Worm (Caenorhabditis elegans) whole organism, dauer: Measurements from ENCODE around the gene nhr-125.
"Not testable (repeated sequence)": the region's sequence is repeated elsewhere in the genome, so short reads cannot be mapped to it uniquely, and the experiment has no call there.

Experiments
- unc-62 ChIP-seq: sonication (generic microtip); optimal IDR thresholded peaks from 2 replicates; lab custom pipeline; 2017; ENCODE audit warnings: missing biosample characterization, missing genetic modification reagents, missing genetic modification characterization

nhr-125 gene

DNA sequence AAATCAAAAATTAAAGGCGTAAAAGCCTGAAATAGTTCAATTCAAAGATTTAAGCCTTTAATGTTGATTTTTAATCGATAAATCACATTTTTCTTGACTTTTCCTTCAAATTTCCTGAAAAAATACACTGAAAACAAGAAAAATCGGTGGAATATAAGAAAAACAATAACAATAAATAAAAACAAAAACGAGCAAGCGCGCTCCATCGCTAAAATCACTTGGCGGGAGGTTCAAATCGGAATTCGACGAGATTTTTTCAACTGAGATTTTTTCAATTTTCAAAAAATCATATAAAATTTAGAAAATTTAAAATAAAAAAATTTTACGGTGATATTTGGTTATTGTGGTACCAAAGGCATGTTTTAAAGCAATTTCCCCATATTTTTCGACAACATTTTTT lies 14.2 kb upstream of the nhr-125 start:
- no peak for TF ChIP-seq unc-62 (GFP tag; lab: Kevin White, UChicago)

DNA sequence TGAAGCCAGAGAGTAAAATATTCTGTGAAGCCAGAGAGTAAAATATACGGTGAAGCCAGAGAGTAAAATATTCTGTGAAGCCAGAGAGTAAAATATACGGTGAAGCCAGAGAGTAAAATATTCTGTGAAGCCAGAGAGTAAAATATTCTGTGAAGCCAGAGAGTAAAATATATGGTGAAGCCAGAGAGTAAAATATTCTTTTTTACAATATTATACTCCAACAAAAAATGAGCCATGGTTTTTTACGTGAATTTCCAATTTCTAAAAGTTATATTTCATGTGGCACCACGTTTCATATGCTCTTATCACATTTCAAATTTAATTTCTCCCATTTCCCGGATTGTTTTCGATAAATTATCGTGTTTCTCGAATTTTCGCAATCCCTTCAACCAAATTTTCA lies 11.1 kb upstream of the nhr-125 start, which contains the start of gene irld-1:
Gene irld-1, plus strand, starts transcription at position 301 of the 400 bp plus-strand sequence.
- not testable (repeated sequence) for TF ChIP-seq unc-62 (GFP tag; lab: Kevin White, UChicago)

DNA sequence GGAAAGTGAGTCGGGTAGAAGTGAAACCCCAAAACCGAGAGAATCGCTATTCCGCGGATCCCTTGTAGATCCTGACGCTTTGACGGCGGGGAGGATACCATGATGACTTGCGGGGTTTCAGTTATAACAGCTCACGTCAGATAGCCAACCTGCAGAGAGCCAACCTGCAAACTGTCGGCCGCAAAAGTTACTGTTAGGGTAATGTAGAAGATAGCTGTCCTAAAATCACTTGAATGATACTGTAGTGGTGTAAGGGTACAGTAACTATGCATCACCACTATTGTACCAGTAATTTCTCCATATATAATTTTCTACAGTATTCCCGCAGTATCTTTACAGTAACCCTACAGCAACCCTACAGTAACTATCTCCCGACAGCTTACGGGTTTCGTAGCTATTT lies 7.1 kb upstream of the nhr-125 start, which contains the start of gene oac-12:
Gene oac-12, minus strand, starts transcription at position 101 of the 400 bp plus-strand sequence.
- TF ChIP-seq unc-62 (GFP tag; lab: Kevin White, UChicago), result no peak

DNA sequence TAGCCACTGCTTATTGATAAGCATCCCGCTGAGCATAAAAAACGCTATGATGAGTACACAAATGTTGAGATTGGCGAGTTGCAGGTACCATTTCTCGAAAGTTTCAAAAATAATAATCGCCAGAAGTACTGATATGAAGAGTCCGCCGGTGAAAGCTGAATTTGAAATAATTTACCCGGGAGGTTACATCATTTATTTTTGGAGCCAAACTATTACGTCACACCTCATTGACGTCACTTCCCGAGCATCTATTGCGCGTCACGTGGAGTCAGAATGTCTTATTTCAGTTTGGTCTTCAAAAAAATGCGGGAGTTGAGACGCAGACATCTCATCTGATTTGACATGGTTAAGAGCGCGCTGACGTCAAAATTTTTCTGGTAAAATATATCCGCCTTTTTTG lies 5.5 kb upstream of the nhr-125 start:
- no peak for TF ChIP-seq unc-62 (GFP tag; lab: Kevin White, UChicago)

DNA sequence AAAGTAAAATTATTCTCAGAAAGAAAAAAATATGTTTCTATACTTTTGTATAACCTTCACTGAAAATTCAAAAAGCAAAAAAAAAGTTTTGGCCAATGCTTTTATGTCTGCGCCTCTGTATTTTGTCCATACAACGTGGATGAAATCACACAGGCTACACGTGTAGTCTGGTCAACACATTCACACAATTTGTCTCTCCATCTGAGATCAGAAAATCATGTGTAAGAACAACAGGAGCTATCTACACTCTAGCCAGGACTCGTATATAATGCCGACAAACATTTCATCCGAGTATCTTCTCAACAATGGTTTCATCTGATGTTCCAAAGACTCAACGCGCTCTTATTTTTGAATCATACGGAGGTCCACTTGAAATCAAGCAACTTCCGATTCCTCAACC lies 1.5 kb upstream of the nhr-125 start, which contains the start of gene D2063.1:
Gene D2063.1, plus strand, starts transcription at position 281 of the 400 bp plus-strand sequence.
- TF ChIP-seq unc-62 (GFP tag; lab: Kevin White, UChicago), result no peak

DNA sequence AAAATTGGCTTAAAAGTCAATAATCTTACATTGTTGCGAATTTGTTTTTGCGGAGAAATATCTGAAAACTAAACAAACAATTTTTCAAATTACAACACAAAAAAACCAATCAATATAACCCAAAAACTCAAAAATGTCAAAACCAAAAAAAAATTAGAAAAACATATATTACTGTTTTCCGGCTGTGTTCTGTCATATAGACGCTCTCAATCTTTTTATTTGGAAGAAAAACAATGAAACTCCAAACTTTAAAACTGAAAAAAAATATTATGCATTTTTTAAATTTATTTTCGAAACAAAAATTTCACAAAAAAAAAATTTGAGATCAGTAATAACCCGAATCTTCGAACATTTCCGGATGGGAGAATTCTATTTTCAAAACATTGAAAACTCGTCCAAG lies 2.6 kb downstream of the nhr-125 start, which contains the start of gene R02D1.2:
Gene R02D1.2, minus strand, starts transcription at position 101 of the 400 bp plus-strand sequence.
- no peak for TF ChIP-seq unc-62 (GFP tag; lab: Kevin White, UChicago)

DNA sequence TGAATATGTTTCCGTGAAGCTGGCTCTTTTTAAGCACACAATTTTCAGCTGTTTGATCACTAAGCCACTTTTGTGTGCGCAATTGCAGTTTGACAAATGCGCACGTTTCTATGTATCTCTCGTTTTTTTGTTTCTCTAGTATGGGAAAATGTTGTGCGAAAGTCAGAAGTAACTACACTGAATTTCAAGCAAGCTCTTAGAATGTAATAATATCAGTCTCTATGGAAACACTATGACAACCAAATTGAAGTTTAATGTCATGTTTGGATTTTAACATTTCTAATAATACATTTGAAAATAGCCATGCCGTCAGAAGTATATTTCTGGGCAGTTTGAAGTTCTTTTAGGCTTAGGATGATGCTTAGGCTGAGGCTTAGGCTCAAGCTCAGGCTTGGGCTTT lies 5.4 kb downstream of the nhr-125 start, which contains the start of gene ZC132.9:
Gene ZC132.9, minus strand, starts transcription at position 101 of the 400 bp plus-strand sequence.
- TF ChIP-seq unc-62 (GFP tag; lab: Kevin White, UChicago), result no peak

DNA sequence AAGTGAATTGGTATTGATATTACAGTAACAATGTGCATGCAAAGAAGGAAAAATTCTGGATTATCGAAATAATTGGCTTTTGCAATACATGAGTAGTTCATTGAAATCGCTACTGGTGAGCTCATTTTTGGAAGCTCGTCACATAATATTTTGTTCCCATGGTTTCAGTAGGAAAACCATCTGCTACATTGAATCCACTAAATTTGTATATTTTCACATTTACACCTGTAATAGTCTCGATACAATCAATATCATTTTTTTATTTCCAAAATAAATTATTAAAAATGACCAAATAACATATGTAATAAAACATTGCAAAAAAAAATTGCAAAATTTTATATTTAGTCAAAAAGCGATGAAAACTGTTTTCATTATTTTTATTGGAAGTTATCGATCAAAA lies 10.3 kb downstream of the nhr-125 start, which contains the start of gene srh-192:
Gene srh-192, minus strand, starts transcription at position 101 of the 400 bp plus-strand sequence.
- no peak for TF ChIP-seq unc-62 (GFP tag; lab: Kevin White, UChicago)

DNA sequence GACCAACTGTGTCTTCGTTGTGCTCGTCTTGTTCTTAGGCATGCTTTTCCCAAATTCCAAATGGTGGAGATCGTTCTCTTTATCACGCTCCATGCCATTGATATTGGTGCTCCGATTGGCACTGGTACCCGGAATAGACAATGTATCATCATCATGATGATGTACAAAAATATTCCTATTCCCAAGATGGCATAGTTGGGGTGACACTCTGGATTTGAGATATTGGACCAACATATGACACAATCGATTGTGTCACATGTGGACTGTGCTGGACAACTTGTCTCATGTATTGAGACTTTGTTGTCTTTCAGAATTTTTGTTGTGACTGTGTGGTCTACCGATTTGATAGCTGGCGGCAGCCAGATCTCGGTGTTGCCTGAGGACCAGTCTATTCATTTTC lies 21.1 kb downstream of the nhr-125 start:
- no peak for TF ChIP-seq unc-62 (GFP tag; lab: Kevin White, UChicago)

DNA sequence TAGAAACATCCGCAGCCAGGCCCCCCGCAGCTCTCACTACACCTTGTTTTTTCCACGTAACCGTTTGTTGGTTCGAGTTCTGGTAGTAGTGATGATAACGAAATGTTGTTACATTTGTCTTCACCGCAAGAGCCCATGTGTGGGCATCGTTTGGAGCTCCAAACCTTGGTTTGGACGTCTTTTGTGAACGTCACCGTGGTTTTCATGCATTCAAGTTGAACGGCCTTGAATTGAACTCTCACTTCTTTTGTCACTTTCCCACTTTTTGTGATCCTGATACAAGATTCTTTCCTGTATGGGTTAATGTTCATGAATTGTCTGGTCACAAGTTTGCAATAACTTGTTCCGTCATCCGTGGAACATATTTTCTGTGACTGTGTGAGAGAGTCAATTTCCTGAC lies 21.5 kb downstream of the nhr-125 start:
- TF ChIP-seq unc-62 (GFP tag; lab: Kevin White, UChicago), result no peak

DNA sequence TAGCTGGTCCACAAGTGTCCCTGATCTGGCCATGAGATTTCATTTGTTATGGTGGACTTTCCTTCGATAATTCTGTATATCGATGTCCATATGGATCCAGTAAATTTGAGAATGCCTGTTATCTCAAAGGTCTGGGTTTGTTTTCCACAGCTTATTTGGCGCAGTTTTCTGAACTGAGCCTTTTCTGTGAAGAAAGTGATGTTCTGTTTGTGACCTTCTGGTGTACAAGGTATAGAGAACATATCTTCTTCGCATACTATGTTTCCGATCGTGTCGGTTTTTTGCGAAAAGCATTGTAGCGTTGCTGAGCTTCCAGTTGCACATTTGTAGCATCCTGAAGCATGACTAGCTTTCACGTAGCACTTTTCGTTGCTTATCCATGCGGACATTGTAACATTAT lies 22.5 kb downstream of the nhr-125 start:
- TF ChIP-seq unc-62 (GFP tag; lab: Kevin White, UChicago), result no peak

DNA sequence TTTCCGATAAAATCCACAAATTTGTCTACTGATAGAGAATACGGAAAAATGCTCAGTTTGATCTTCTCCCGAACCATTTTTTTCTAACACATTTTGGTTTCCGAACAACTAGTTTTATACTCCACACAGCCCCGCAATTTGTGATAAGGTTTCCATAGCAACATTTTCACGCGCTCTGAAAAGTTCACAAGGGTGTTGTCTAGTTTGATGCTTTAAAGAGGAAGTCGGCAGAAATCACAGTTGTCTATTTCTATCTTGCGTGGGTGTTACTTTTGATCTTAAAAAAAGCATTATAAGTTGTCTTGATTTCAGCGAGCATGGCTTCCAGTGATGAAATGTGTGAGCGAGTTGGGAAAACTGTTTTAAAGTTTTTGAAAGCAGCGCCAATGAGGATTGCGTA lies 25.6 kb downstream of the nhr-125 start, which contains the start of gene ZC132.3:
Gene ZC132.3, minus strand, starts transcription at position 101 of the 400 bp plus-strand sequence.
- no peak for TF ChIP-seq unc-62 (GFP tag; lab: Kevin White, UChicago)

DNA sequence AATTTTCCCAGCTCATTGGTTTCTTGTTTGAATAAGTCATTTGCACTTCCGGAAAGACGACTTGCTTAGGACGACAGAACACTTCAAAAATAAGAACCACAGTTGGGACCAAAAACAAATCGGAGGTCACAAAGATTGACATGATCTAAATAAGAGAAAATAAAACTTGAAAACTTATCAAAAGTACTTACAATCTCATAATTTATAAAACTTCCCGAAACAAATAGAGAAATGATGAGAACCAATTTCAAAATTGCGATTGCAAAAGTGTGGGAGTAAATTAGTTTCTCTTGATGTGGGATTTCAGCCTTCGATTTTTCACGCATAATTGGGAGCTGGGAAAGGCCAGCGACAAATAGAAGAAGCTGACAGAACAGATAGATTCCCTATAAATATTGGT lies 26.7 kb downstream of the nhr-125 start, which contains the start of gene ZC132.11:
Gene ZC132.11, minus strand, starts transcription at position 101 of the 400 bp plus-strand sequence.
- TF ChIP-seq unc-62 (GFP tag; lab: Kevin White, UChicago), result no peak

DNA sequence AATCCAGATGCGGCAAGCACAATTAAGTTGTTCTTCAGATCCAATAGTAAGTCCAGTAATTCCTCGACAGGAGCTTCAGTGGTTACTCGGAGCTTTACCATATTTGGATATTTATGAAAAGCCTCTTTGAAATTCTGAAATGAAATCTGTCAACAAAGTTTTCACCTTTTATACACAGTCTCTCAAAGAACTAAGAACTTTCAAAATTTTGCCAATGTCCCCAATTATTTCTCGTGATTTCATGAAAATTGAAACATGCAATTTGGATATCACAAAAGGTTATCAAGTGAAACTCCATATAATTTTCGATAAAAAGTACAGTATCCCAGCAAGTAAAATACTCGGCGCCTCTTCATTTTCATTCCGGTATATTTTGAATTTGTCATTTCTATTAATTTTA lies 29.4 kb downstream of the nhr-125 start, which contains the start of gene F47D2.11:
Gene F47D2.11, minus strand, starts transcription at position 101 of the 400 bp plus-strand sequence.
- no peak for TF ChIP-seq unc-62 (GFP tag; lab: Kevin White, UChicago)

DNA sequence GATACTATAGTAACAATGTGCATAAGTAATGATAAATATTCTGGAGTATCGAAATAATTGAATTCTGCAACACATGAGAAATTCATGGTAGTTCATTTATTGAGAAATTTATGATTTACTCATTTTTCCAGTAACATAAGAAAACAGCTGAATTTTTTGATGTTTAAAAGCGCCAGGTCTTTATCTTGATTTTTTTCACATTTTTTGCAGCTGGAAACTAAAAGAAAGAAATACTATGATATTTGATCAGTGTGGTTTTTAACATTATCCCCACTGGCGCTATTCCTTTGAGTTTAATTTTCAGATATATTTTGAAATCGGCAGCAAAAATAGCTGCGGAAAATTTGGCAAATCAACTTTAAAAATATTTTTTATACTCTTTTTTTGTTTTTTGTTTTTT lies 31.9 kb downstream of the nhr-125 start, which contains the start of gene srh-194:
Gene srh-194, minus strand, starts transcription at position 101 of the 400 bp plus-strand sequence.
- TF ChIP-seq unc-62 (GFP tag; lab: Kevin White, UChicago), result not testable (repeated sequence)

DNA sequence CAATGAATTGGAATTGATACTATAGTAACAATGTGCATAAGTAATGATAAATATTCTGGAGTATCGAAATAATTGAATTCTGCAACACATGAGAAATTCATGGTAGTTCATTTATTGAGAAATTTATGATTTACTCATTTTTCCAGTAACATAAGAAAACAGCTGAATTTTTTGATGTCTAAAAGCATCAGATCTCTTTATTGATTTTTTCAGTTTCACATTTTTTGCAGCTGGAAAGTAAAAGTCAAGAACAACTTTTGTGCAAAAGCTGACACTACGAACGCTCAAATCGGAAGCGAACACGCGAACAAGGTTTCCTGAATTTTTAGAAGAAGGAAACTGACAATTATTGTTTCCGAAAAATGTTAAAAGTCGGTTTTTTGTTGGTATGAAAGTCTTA lies 35.2 kb downstream of the nhr-125 start, which contains the start of gene srh-193:
Gene srh-193, minus strand, starts transcription at position 101 of the 400 bp plus-strand sequence.
- TF ChIP-seq unc-62 (GFP tag; lab: Kevin White, UChicago), result not testable (repeated sequence)

DNA sequence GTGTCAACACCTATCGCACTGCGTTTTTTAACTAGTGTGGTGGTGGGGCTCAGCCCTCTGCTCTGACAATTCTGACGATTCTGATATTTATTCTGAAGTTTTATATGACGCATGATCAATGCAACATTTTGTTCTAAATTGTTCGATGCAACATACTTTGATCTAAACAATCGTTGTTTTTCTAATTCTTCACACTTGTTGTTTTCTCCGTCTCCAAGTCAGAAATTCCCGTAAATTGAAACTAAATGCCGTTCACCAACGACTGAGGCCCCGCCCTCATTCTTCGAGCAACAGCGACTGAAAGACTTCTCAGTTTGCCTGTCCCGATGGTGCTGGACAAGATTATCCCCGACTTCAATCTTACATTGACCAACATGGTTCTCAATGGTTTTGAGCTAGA lies 40.6 kb downstream of the nhr-125 start, which contains the start of gene srt-19:
Gene srt-19, plus strand, starts transcription at position 301 of the 400 bp plus-strand sequence.
- TF ChIP-seq unc-62 (GFP tag; lab: Kevin White, UChicago), result not testable (repeated sequence)
